Worm (Caenorhabditis elegans): Measurements from ENCODE around the gene lin-1.

DNA sequence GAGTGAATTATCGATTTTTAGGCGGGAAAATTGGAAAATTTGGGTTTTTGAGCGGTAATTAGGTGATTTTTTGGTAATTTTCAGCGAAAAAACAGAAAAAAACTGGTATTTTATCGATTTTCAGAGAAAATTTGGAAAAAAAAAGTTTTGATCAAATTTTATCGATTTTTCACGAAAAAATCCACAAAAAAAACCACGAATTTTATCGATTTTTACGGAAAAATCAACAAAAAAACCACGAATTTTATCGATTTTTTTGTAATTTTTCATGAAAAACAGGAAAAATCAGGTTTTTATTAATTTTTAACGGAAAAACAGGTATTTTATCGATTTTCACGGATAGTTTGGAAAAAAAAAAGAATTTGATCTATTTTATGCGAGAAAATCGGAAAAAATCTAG is 14.8 kb upstream of the lin-1 start:
- TF ChIP-seq W03F9.2 (tag; optimal IDR thresholded peaks at IDR 0.05): no peak
- no peak for TF ChIP-seq dao-5 (tag; optimal IDR thresholded peaks at IDR 0.05)

All from whole organism, L4/young adult.